Worm (Caenorhabditis elegans) whole organism, L2 larva: ENCODE measurements around the gene Y57G11C.5.

ENCODE experiments used
- elt-1 ChIP-seq: fragments of 150-350 bp; optimal IDR thresholded peaks from 2 replicates; lab custom pipeline; 2014; ENCODE audit warnings: missing biosample characterization, missing genetic modification characterization
- elt-3 ChIP-seq: sonication (generic microtip); optimal IDR thresholded peaks from 2 replicates; lab custom pipeline; 2017; ENCODE audit warnings: missing biosample characterization, missing genetic modification characterization
- lin-39 ChIP-seq: fragments of 150-350 bp; optimal IDR thresholded peaks from 2 replicates; lab custom pipeline; 2014; ENCODE audit warnings: missing biosample characterization, missing genetic modification reagents, missing genetic modification characterization
- mdl-1 ChIP-seq, 2 experiments: fragments of 150-350 bp in 1 of 2; sonication (generic microtip) in 1 of 2; optimal IDR thresholded peaks; 2 replicates each; lab custom pipeline; 2017; ENCODE audit warnings: missing biosample characterization in 2 of 2, missing genetic modification characterization in 2 of 2
- nhr-11 ChIP-seq: fragments of 150-350 bp; optimal IDR thresholded peaks from 2 replicates; lab custom pipeline; 2014; ENCODE audit warnings: missing biosample characterization, missing genetic modification characterization
- nhr-25 ChIP-seq: fragments of 150-350 bp; sonication (generic microtip); optimal IDR thresholded peaks from 3 replicates; lab custom pipeline; 2014; ENCODE audit warnings: missing biosample characterization, missing genetic modification characterization
- unc-39 ChIP-seq: fragments of 150-350 bp; optimal IDR thresholded peaks from 2 replicates; lab custom pipeline; 2014; ENCODE audit warnings: missing biosample characterization, missing genetic modification characterization
- unc-62 ChIP-seq: fragments of 150-350 bp; optimal IDR thresholded peaks from 2 replicates; lab custom pipeline; 2014; ENCODE audit warnings: missing biosample characterization, missing genetic modification reagents, missing genetic modification characterization
- zag-1 ChIP-seq: fragments of 150-350 bp; optimal IDR thresholded peaks from 2 replicates; lab custom pipeline; 2014; ENCODE audit warnings: missing biosample characterization, missing genetic modification characterization

DNA sequence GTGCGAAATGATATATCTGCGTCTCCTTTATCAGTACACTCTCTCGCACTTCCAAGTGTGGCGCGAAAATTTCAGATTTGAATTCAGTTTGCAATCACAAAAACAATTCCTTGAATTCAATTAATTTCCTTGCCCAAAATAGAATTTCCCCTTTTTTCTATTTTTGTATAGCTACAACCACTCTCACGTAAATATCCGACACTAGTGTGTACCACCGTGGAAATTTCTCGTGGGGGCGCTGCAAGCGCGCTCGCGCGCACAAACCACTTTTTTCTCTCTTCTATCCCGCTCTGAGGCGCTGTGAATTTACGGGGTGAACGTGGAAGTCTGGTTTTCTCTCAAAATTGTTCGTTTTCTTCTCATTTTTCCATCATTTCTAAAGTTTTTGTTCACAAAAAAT, 16.3 kb upstream of the Y57G11C.5 start, which contains the start of gene Y57G11C.8:
- TF ChIP-seq unc-39 (tag; lab: Kevin White, UChicago) (no peak), elt-3 (tag; lab: Kevin White, UChicago) (no peak), unc-62 (GFP tag; lab: Kevin White, UChicago) (no peak), elt-1 (tag; lab: Kevin White, UChicago) (no peak), mdl-1 (tag; optimal IDR thresholded peaks at IDR 0.05; lab: Kevin White, UChicago) (no peak), nhr-25 (tag; lab: Kevin White, UChicago) (no peak), lin-39 (tag; lab: Kevin White, UChicago) (no peak), zag-1 (tag; lab: Kevin White, UChicago) (no peak), nhr-11 (tag; lab: Kevin White, UChicago) (no peak)
